Fruit fly (Drosophila melanogaster): ENCODE data around the gene CG15468.

CG15468 gene

dm6 chrX:4955788-4956442 lies 5.0 kb downstream of the CG15468 start (continued):
- TF ChIP-seq CG4424 (GFP tag; optimal IDR thresholded peaks at IDR 0.05): no peak
- no peak for TF ChIP-seq salm (tag; optimal IDR thresholded peaks at IDR 0.05)
- peak; percentile 16 for TF ChIP-seq CG10267 (tag; optimal IDR thresholded peaks at IDR 0.05)
- no peak for TF ChIP-seq CG3838 (GFP tag; optimal IDR thresholded peaks at IDR 0.05)
- peak; percentile 4 for TF ChIP-seq kah (GFP tag; optimal IDR thresholded peaks at IDR 0.05)
- peak; percentile 83 for TF ChIP-seq Med (GFP tag)
- no peak for TF ChIP-seq gt (GFP tag; IDR thresholded peaks at IDR 0.05)
- TF ChIP-seq Gsc (GFP tag; IDR thresholded peaks at IDR 0.05): no peak
- TF ChIP-seq ftz-f1 (GFP tag; optimal IDR thresholded peaks at IDR 0.05): no peak
- no peak for TF ChIP-seq lbe (GFP tag; optimal IDR thresholded peaks at IDR 0.05)
- TF ChIP-seq CG11695 (GFP tag; IDR thresholded peaks at IDR 0.05): peak; percentile 51; the same call in 1 of the 3 replicates
- TF ChIP-seq E2f1 (GFP tag; IDR thresholded peaks at IDR 0.05): no peak
- TF ChIP-seq gcm (GFP tag; optimal IDR thresholded peaks at IDR 0.05): no peak
- TF ChIP-seq Dbx (GFP tag; IDR thresholded peaks at IDR 0.05): 0 out of 3 replicates have a peak, but pooled peaks have one; percentile 14
- TF ChIP-seq Mes4 (GFP tag; optimal IDR thresholded peaks at IDR 0.05): no peak
- peak; percentile 18 for TF ChIP-seq CG15514 (GFP tag; optimal IDR thresholded peaks at IDR 0.05)
- no peak for TF ChIP-seq Doc2 (GFP tag; IDR thresholded peaks at IDR 0.05)
- peak; percentile 40 for TF ChIP-seq CG34376 (GFP tag; optimal IDR thresholded peaks at IDR 0.05)
- peak; percentile 57 for TF ChIP-seq Nf-YC (tag; optimal IDR thresholded peaks at IDR 0.05)
- TF ChIP-seq disco-r (GFP tag; optimal IDR thresholded peaks at IDR 0.05): no peak
- no peak for TF ChIP-seq Neu2 (GFP tag; optimal IDR thresholded peaks at IDR 0.05; ENCODE audit: borderline replicate concordance)
- peak; percentile 15; the same call in 1 of the 2 replicates for TF ChIP-seq CG14014 (GFP tag; IDR thresholded peaks at IDR 0.05)
- TF ChIP-seq Optix (GFP tag; IDR thresholded peaks at IDR 0.05): no peak
- peak; percentile 46 for TF ChIP-seq sqz (GFP tag; optimal IDR thresholded peaks at IDR 0.05)
- TF ChIP-seq Sox102F (GFP tag; optimal IDR thresholded peaks at IDR 0.05): no peak
- no peak for TF ChIP-seq luna (GFP tag; optimal IDR thresholded peaks at IDR 0.05)
- TF ChIP-seq CG12744 (GFP tag; optimal IDR thresholded peaks at IDR 0.05): no peak
- TF ChIP-seq lab (GFP tag; optimal IDR thresholded peaks at IDR 0.05): peak; percentile 38
- peak; percentile 96 for TF ChIP-seq CG8281 (tag; optimal IDR thresholded peaks at IDR 0.05)
- TF ChIP-seq maf-S (GFP tag; optimal IDR thresholded peaks at IDR 0.05): no peak
- no peak for TF ChIP-seq sc (optimal IDR thresholded peaks at IDR 0.05)
- no peak for TF ChIP-seq sc (GFP tag; optimal IDR thresholded peaks at IDR 0.05)
- no peak for TF ChIP-seq Bteb2 (GFP tag; optimal IDR thresholded peaks at IDR 0.05)
- no peak for TF ChIP-seq NK7.1 (GFP tag; optimal IDR thresholded peaks at IDR 0.05)
- no peak for TF ChIP-seq B-H2 (GFP tag; optimal IDR thresholded peaks at IDR 0.05)
- peak; percentile 38; the same call in 1 of the 3 replicates for TF ChIP-seq zfh1 (GFP tag; IDR thresholded peaks at IDR 0.05)
- peak; percentile 96 for TF ChIP-seq CG34224 (GFP tag; IDR thresholded peaks at IDR 0.05; ENCODE audit: partially characterized antibody)
- TF ChIP-seq klu (GFP tag; IDR thresholded peaks at IDR 0.05): no peak
- no peak for TF ChIP-seq CG34422 (GFP tag; IDR thresholded peaks at IDR 0.05)
- peak; percentile 61 for TF ChIP-seq CTCF (GFP tag; optimal IDR thresholded peaks at IDR 0.05)
- TF ChIP-seq scrt (GFP tag; optimal IDR thresholded peaks at IDR 0.05): no peak
- TF ChIP-seq CG12071 (GFP tag; optimal IDR thresholded peaks at IDR 0.05): no peak
- TF ChIP-seq CG3995 (GFP tag; optimal IDR thresholded peaks at IDR 0.05): no peak
- peak; percentile 90 for TF ChIP-seq hb (GFP tag; IDR thresholded peaks at IDR 0.05; ENCODE audit: partially characterized antibody)
- peak; percentile 95 for TF ChIP-seq hbn (GFP tag; IDR thresholded peaks at IDR 0.05; ENCODE audit: partially characterized antibody)
- no peak for TF ChIP-seq cas (GFP tag; IDR thresholded peaks at IDR 0.05)
- 0 out of 2 replicates have a peak, but pooled peaks have one; percentile 6 for TF ChIP-seq ranshi (GFP tag; IDR thresholded peaks at IDR 0.05)
- no peak for TF ChIP-seq CG16863 (GFP tag; optimal IDR thresholded peaks at IDR 0.05)
- no peak for TF ChIP-seq tap (tag; optimal IDR thresholded peaks at IDR 0.05)
- TF ChIP-seq Asciz (GFP tag; optimal IDR thresholded peaks at IDR 0.05): peak; percentile 8
- no peak for TF ChIP-seq usp (GFP tag; optimal IDR thresholded peaks at IDR 0.05)

All from whole organism, embryonic.